Worm (Caenorhabditis elegans) whole organism, young adult: Measurements from ENCODE around the gene ZC196.5.

Experiments
- B0019.2 ChIP-seq: fragments of 200-800 bp; sonication (Bioruptor generic); conservative IDR thresholded peaks from 2 replicates; pipeline ENCODE4 v1.3.6; 2022; ENCODE audit warnings: missing genetic modification reagents, missing genetic modification characterization, missing compliant biosample characterization
- B0336.3 ChIP-seq: fragments of 200-800 bp; sonication (Bioruptor generic); IDR thresholded peaks from 2 replicates; pipeline ENCODE4 v1.3.6; 2022; ENCODE audit warnings: missing genetic modification characterization, missing compliant biosample characterization
- C06A6.2 ChIP-seq: fragments of 200-800 bp; sonication (Bioruptor generic); conservative IDR thresholded peaks from 2 replicates; pipeline ENCODE4 v1.3.6; 2022; ENCODE audit warnings: missing genetic modification characterization, missing compliant biosample characterization
- F10E7.11 ChIP-seq: sonication (generic microtip); optimal IDR thresholded peaks from 2 replicates; lab custom pipeline; 2017; ENCODE audit warnings: mild to moderate bottlenecking, missing genetic modification characterization, moderate library complexity, missing compliant biosample characterization
- F22D6.2 ChIP-seq: sonication (generic microtip); optimal IDR thresholded peaks from 2 replicates; lab custom pipeline; 2016; ENCODE audit warnings: mild to moderate bottlenecking, missing genetic modification characterization, missing compliant biosample characterization
- F39B2.1 ChIP-seq: fragments of 200-800 bp; sonication (Bioruptor generic); IDR thresholded peaks from 2 replicates; pipeline ENCODE4 v1.3.6; 2022; ENCODE audit warnings: missing genetic modification reagents, missing genetic modification characterization, missing compliant biosample characterization
- F52B5.7 ChIP-seq: sonication (generic microtip); optimal IDR thresholded peaks from 2 replicates; lab custom pipeline; 2016; ENCODE audit warnings: mild to moderate bottlenecking, missing genetic modification characterization, missing compliant biosample characterization
- Y67H2A.10 ChIP-seq: fragments of 200-800 bp; sonication (Bioruptor generic); conservative IDR thresholded peaks from 2 replicates; pipeline ENCODE4 v1.3.6; 2022; ENCODE audit warnings: missing genetic modification reagents, missing genetic modification characterization, missing compliant biosample characterization
- ZK185.1 ChIP-seq: sonication (generic microtip); optimal IDR thresholded peaks from 2 replicates; lab custom pipeline; 2016; ENCODE audit warnings: mild to moderate bottlenecking, missing genetic modification characterization, missing compliant biosample characterization; ENCODE audit not compliant: poor library complexity, severe bottlenecking
- aptf-2 ChIP-seq: fragments of 200-800 bp; sonication (Bioruptor generic); conservative IDR thresholded peaks from 2 replicates; pipeline ENCODE4 v1.3.6; 2022; ENCODE audit warnings: missing genetic modification reagents, missing genetic modification characterization, missing compliant biosample characterization
- attf-6 ChIP-seq: fragments of 200-800 bp; sonication (Bioruptor generic); IDR thresholded peaks from 2 replicates; pipeline ENCODE4 v1.3.6; 2022; ENCODE audit warnings: missing genetic modification reagents, missing genetic modification characterization, missing compliant biosample characterization
- ceh-100 ChIP-seq: fragments of 200-800 bp; sonication (Bioruptor generic); IDR thresholded peaks from 2 replicates; pipeline ENCODE4 v1.3.6; 2022; ENCODE audit warnings: missing genetic modification reagents, missing genetic modification characterization, missing compliant biosample characterization
- ceh-27 ChIP-seq: fragments of 200-800 bp; sonication (Bioruptor generic); optimal IDR thresholded peaks from 2 replicates; lab custom pipeline; 2018; ENCODE audit warnings: mild to moderate bottlenecking, missing genetic modification characterization, moderate library complexity, missing compliant biosample characterization
- ceh-58 ChIP-seq: fragments of 200-800 bp; sonication (Bioruptor generic); IDR thresholded peaks from 2 replicates; pipeline ENCODE4 v1.3.6; 2022; ENCODE audit warnings: missing genetic modification characterization, missing compliant biosample characterization
- dpl-1 ChIP-seq: fragments of 150-350 bp; optimal IDR thresholded peaks from 2 replicates; lab custom pipeline; 2014; ENCODE audit warnings: missing biosample characterization, missing genetic modification reagents, missing genetic modification characterization
- hlh-26 ChIP-seq: fragments of 200-800 bp; sonication (Bioruptor generic); conservative IDR thresholded peaks from 2 replicates; pipeline ENCODE4 v1.3.6; 2022; ENCODE audit warnings: missing genetic modification reagents, missing genetic modification characterization, missing compliant biosample characterization
- hmg-1.2 ChIP-seq: fragments of 200-800 bp; sonication (Bioruptor generic); IDR thresholded peaks from 2 replicates; pipeline ENCODE4 v1.3.6; 2022; ENCODE audit warnings: missing genetic modification reagents, missing genetic modification characterization, missing compliant biosample characterization
- hsf-1 ChIP-seq: fragments of 200-800 bp; sonication (Bioruptor generic); IDR thresholded peaks from 2 replicates; pipeline ENCODE4 v1.3.6; 2022; ENCODE audit warnings: missing genetic modification reagents, missing genetic modification characterization, missing compliant biosample characterization
- lag-1 ChIP-seq: fragments of 200-800 bp; sonication (Bioruptor generic); IDR thresholded peaks from 2 replicates; pipeline ENCODE4 v1.3.6; 2022; ENCODE audit warnings: missing genetic modification reagents, missing genetic modification characterization, missing compliant biosample characterization
- let-526 ChIP-seq: fragments of 200-800 bp; sonication (Bioruptor generic); IDR thresholded peaks from 2 replicates; pipeline ENCODE4 v1.3.6; 2022; ENCODE audit warnings: missing genetic modification reagents, missing genetic modification characterization, missing compliant biosample characterization
- lin-54 ChIP-seq: fragments of 200-800 bp; sonication (Bioruptor generic); optimal IDR thresholded peaks from 2 replicates; lab custom pipeline; 2018; ENCODE audit warnings: mild to moderate bottlenecking, missing genetic modification characterization, missing compliant biosample characterization
- madf-10 ChIP-seq: sonication (generic microtip); optimal IDR thresholded peaks from 2 replicates; lab custom pipeline; 2016; ENCODE audit warnings: mild to moderate bottlenecking, missing genetic modification characterization, missing compliant biosample characterization
- madf-6 ChIP-seq: fragments of 200-800 bp; sonication (Bioruptor generic); IDR thresholded peaks from 2 replicates; pipeline ENCODE4 v1.3.6; 2022; ENCODE audit warnings: missing genetic modification reagents, missing genetic modification characterization, missing compliant biosample characterization
- mcd-1 ChIP-seq: fragments of 200-800 bp; sonication (Bioruptor generic); IDR thresholded peaks from 2 replicates; pipeline ENCODE4 v1.3.6; 2022; ENCODE audit warnings: missing genetic modification reagents, missing genetic modification characterization, missing compliant biosample characterization
- mel-28 ChIP-seq: sonication (generic microtip); optimal IDR thresholded peaks from 2 replicates; lab custom pipeline; 2016; ENCODE audit warnings: borderline replicate concordance, mild to moderate bottlenecking, missing genetic modification characterization, missing compliant biosample characterization
- nfya-1 ChIP-seq: sonication (generic microtip); optimal IDR thresholded peaks from 2 replicates; lab custom pipeline; 2017; ENCODE audit warnings: antibody characterized with exemption, missing compliant biosample characterization, missing genetic modification characterization, borderline replicate concordance; ENCODE audit not compliant: insufficient read depth
- nfyb-1 ChIP-seq: fragments of 200-800 bp; sonication (Bioruptor generic); IDR thresholded peaks from 2 replicates; pipeline ENCODE4 v1.3.6; 2022; ENCODE audit warnings: missing genetic modification reagents, missing genetic modification characterization, missing compliant biosample characterization
- nhr-179 ChIP-seq: sonication (generic microtip); optimal IDR thresholded peaks from 2 replicates; lab custom pipeline; 2016; ENCODE audit warnings: mild to moderate bottlenecking, missing genetic modification characterization, missing compliant biosample characterization
- nhr-27 ChIP-seq: fragments of 200-800 bp; sonication (Bioruptor generic); optimal IDR thresholded peaks from 2 replicates; lab custom pipeline; 2018; ENCODE audit warnings: mild to moderate bottlenecking, missing genetic modification characterization, moderate library complexity, missing compliant biosample characterization
- nhr-80 ChIP-seq: sonication (generic microtip); optimal IDR thresholded peaks from 2 replicates; lab custom pipeline; 2016; ENCODE audit warnings: missing genetic modification characterization, missing compliant biosample characterization
- repo-1 ChIP-seq: sonication (generic microtip); optimal IDR thresholded peaks from 2 replicates; lab custom pipeline; 2017; ENCODE audit warnings: mild to moderate bottlenecking, missing genetic modification characterization, missing compliant biosample characterization
- snpc-4 ChIP-seq, 5 experiments: fragments of 150-350 bp in 1 of 5; sonication (generic microtip) in 4 of 5; optimal IDR thresholded peaks; 2 replicates each; lab custom pipeline; 2014 to 2018; ENCODE audit warnings: missing genetic modification characterization in 5 of 5, missing biosample characterization in 3 of 5, antibody characterized with exemption in 2 of 5, mild to moderate bottlenecking in 2 of 5, missing compliant biosample characterization in 2 of 5, missing genotype in 2 of 5, moderate library complexity in 2 of 5, missing genetic modification reagents in 1 of 5
- sptf-2 ChIP-seq: fragments of 200-800 bp; sonication (Bioruptor generic); optimal IDR thresholded peaks from 2 replicates; lab custom pipeline; 2018; ENCODE audit warnings: mild to moderate bottlenecking, missing genetic modification characterization, missing compliant biosample characterization
- tbx-9 ChIP-seq: sonication (generic microtip); optimal IDR thresholded peaks from 2 replicates; lab custom pipeline; 2016; ENCODE audit warnings: borderline replicate concordance, missing genetic modification characterization, inconsistent platforms, missing compliant biosample characterization
- zim-3 ChIP-seq: sonication (generic microtip); optimal IDR thresholded peaks from 2 replicates; lab custom pipeline; 2017; ENCODE audit warnings: mild to moderate bottlenecking, missing genetic modification characterization, moderate library complexity, missing compliant biosample characterization
- ztf-28 ChIP-seq: fragments of 200-800 bp; sonication (Bioruptor generic); IDR thresholded peaks from 2 replicates; pipeline ENCODE4 v1.3.6; 2022; ENCODE audit warnings: missing genetic modification reagents, missing genetic modification characterization, missing compliant biosample characterization
- ztf-6 ChIP-seq: fragments of 200-800 bp; sonication (Bioruptor generic); IDR thresholded peaks from 2 replicates; pipeline ENCODE4 v1.3.6; 2022; ENCODE audit warnings: missing genetic modification reagents, missing genetic modification characterization, missing compliant biosample characterization

Gene ZC196.5

DNA sequence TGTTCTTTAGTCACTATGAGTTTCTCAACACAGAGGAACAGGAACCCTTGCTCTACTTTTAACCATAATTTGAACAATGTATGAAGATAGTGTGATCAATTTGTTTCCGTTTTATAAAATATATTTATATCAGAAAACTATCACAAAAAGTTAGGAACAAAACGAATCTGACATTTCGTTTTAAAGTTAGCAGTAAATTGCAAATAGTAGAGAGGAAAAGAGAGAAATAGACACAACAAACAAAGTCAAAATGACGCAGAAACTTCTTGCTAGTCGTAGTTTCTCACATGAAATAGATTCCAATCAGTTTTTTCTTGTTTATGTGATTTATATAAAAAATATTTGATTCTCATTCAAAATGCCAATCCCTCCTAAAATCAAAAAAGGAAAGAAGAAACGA is at the start of gene ZC196.5:
Gene ZC196.5, plus strand, starts transcription at position 301 of the 400 bp plus-strand sequence.
- TF ChIP-seq F39B2.1 (GFP tag; lab: Robert Waterston, UW): no peak
- no peak for TF ChIP-seq F10E7.11
- TF ChIP-seq mcd-1: no peak
- no peak for TF ChIP-seq F22D6.2 (tag; lab: Kevin White, UChicago)
- TF ChIP-seq B0019.2 (GFP tag; lab: Robert Waterston, UW): no peak
- no peak for TF ChIP-seq ceh-100 (GFP tag; lab: Robert Waterston, UW)
- no peak for TF ChIP-seq tbx-9 (tag; lab: Kevin White, UChicago)
- no peak for TF ChIP-seq madf-10
- TF ChIP-seq nfya-1: no peak
- no peak for TF ChIP-seq Y67H2A.10 (GFP tag; lab: Robert Waterston, UW)
- no peak for TF ChIP-seq nhr-27
- TF ChIP-seq attf-6 (GFP tag; lab: Robert Waterston, UW): no peak
- no peak for TF ChIP-seq nfyb-1 (GFP tag; lab: Robert Waterston, UW)
- TF ChIP-seq zim-3 (tag; lab: Kevin White, UChicago): no peak

DNA sequence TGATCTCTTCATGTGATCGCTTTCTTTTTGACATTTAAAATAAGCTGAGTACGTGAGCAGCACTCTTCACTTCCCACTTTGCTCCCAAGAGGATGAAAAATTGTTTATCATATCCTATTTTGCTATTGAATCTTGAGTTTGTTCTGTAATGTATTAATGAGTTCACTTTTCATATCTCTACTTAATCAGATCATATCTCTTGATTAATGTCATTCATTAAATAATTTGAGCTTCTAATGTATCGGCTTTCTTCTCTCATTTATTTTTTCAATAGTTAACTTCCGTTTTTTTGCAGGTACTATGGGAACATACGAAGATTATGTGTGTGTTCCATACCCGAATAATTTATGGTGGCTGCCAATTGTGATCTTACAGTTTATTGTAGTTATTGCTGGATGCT is 48.1 kb upstream of the ZC196.5 start, which contains the start of gene ZC190.2:
Gene ZC190.2, plus strand, starts transcription at position 301 of the 400 bp plus-strand sequence.
- TF ChIP-seq C06A6.2 (no peak), nhr-179 (tag; lab: Kevin White, UChicago) (no peak), ztf-6 (GFP tag; lab: Robert Waterston, UW) (no peak), ZK185.1 (tag; lab: Kevin White, UChicago) (no peak), mcd-1 (no peak), madf-6 (GFP tag; lab: Robert Waterston, UW) (no peak)

DNA sequence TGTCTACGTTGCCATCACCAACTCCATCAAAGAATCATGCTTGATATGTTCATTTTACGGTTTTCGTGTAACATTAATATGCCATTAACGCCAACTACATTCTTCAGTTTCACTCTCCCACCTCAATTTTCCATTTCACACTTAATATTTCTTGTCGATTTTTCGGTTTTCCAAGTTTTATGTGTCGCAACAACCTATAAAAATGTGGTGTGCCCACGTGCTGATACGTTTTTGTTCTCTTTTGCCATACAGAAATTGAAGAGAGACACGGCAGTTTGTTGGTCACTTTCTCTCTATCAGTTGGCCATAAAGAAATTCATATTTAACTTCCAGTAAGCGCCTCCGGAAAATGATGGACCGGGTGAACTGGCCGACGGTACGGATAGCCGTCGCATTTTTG is 46.5 kb upstream of the ZC196.5 start, which contains the start of gene cln-3.3:
Gene cln-3.3, plus strand, starts transcription at position 334 of the 400 bp plus-strand sequence.
- TF ChIP-seq ztf-28 (GFP tag; lab: Robert Waterston, UW) (no peak), let-526 (no peak), ceh-58 (no peak), nhr-80 (tag; lab: Kevin White, UChicago) (peak; percentile 44), madf-6 (GFP tag; lab: Robert Waterston, UW) (no peak)

DNA sequence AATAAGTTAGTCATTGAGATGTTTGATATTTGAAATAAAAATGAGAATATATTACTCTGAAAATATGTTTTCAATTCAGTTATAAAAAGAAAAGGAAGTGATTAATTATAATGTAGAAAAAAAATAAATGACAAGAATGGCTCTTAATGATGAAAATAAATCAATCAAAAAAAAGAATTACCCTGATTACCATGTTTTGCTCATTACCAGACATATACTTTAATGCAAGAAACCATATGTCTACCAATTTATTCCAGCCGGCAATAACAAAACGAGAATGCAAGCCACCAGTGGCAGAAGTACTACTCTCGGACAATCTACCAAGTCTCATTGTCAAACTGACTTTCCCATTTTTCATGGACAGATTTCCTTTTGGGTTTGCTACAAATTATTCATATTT is 45.4 kb upstream of the ZC196.5 start:
- no peak for TF ChIP-seq repo-1
- TF ChIP-seq hmg-1.2: no peak
- no peak for TF ChIP-seq ceh-27
- TF ChIP-seq mel-28 (tag; lab: Kevin White, UChicago): no peak
- no peak for TF ChIP-seq snpc-4 (GFP tag; optimal IDR thresholded peaks at IDR 0.05; lab: Kevin White, UChicago)
- TF ChIP-seq snpc-4 (tag; optimal IDR thresholded peaks at IDR 0.05; lab: Kevin White, UChicago): no peak
- TF ChIP-seq aptf-2 (GFP tag; lab: Robert Waterston, UW): no peak
- no peak for TF ChIP-seq B0336.3 (GFP tag; lab: Robert Waterston, UW)
- TF ChIP-seq sptf-2 (GFP tag; lab: Kevin White, UChicago): no peak
- TF ChIP-seq F52B5.7 (tag; lab: Kevin White, UChicago): no peak
- no peak for TF ChIP-seq hsf-1 (GFP tag; lab: Robert Waterston, UW)
- no peak for TF ChIP-seq dpl-1
- no peak for TF ChIP-seq lin-54 (GFP tag; lab: Kevin White, UChicago)
- no peak for TF ChIP-seq nhr-80 (tag; lab: Kevin White, UChicago)
- TF ChIP-seq lag-1 (GFP tag; lab: Robert Waterston, UW): no peak
- TF ChIP-seq hlh-26: no peak
- no peak for TF ChIP-seq let-526
